Fruit fly (Drosophila melanogaster): Measurements from ENCODE around the gene CG31862.
A peak's percentile ranks its signal among the peaks of the same experiment; 100 is the strongest.

Gene CG31862

dm6 chr2L:12350880-12351279, 12.2 kb downstream of the CG31862 start (continued):
- TF ChIP-seq Fer1 (GFP tag; optimal IDR thresholded peaks at IDR 0.05) (no peak), Ets65A (GFP tag) (peak; percentile 72), lilli (GFP tag; optimal IDR thresholded peaks at IDR 0.05) (peak; percentile 2), CG3065 (GFP tag; optimal IDR thresholded peaks at IDR 0.05) (no peak), pum (GFP tag; optimal IDR thresholded peaks at IDR 0.05) (peak; percentile 48), HmgZ (tag; optimal IDR thresholded peaks at IDR 0.05) (no peak), CG1792 (GFP tag; optimal IDR thresholded peaks at IDR 0.05) (no peak), CG9215 (GFP tag; IDR thresholded peaks at IDR 0.05) (0 out of 2 replicates have a peak, but pooled peaks have one; percentile 15), CG34376 (GFP tag; optimal IDR thresholded peaks at IDR 0.05) (no peak), Dbx (GFP tag; IDR thresholded peaks at IDR 0.05) (no peak), maf-S (GFP tag; optimal IDR thresholded peaks at IDR 0.05) (no peak), CG5180 (GFP tag; optimal IDR thresholded peaks at IDR 0.05) (no peak), cas (GFP tag; IDR thresholded peaks at IDR 0.05) (no peak), CG6689 (GFP tag; IDR thresholded peaks at IDR 0.05) (peak; percentile 23; the same call in 1 of the 2 replicates), CG4328 (GFP tag; optimal IDR thresholded peaks at IDR 0.05) (no peak), CG10462 (GFP tag; optimal IDR thresholded peaks at IDR 0.05) (peak; percentile 34), gt (GFP tag; IDR thresholded peaks at IDR 0.05) (no peak), sqz (GFP tag; optimal IDR thresholded peaks at IDR 0.05) (no peak), gro (GFP tag; optimal IDR thresholded peaks at IDR 0.05) (no peak), Bteb2 (GFP tag; optimal IDR thresholded peaks at IDR 0.05) (no peak), CG17385 (GFP tag; optimal IDR thresholded peaks at IDR 0.05) (peak; percentile 15), Med (GFP tag) (peak; percentile 74), btn (GFP tag; optimal IDR thresholded peaks at IDR 0.05) (peak; percentile 36), sisA (GFP tag; IDR thresholded peaks at IDR 0.05) (peak; percentile 52), hb (GFP tag; IDR thresholded peaks at IDR 0.05; ENCODE audit: partially characterized antibody) (no peak), pan (optimal IDR thresholded peaks at IDR 0.05) (no peak), pan (GFP tag; optimal IDR thresholded peaks at IDR 0.05 in 1 of 2, IDR thresholded peaks at IDR 0.05 in 1 of 2) (peak in 1 of 2 experiments; percentile 47), dmrt11E (tag; optimal IDR thresholded peaks at IDR 0.05) (no peak), dpn (GFP tag; optimal IDR thresholded peaks at IDR 0.05) (peak in 1 of 2 experiments; percentile 23), Hr3 (GFP tag; optimal IDR thresholded peaks at IDR 0.05) (peak; percentile 21), nom (GFP tag; optimal IDR thresholded peaks at IDR 0.05) (no peak), Gug (GFP tag; IDR thresholded peaks at IDR 0.05) (peak; percentile 25; the same call in 1 of the 4 replicates), CG2120 (GFP tag; optimal IDR thresholded peaks at IDR 0.05) (no peak), CG1024 (GFP tag; IDR thresholded peaks at IDR 0.05) (0 out of 2 replicates have a peak, but pooled peaks have one; percentile 14), Jarid2 (GFP tag; optimal IDR thresholded peaks at IDR 0.05) (no peak), Atf3 (GFP tag; optimal IDR thresholded peaks at IDR 0.05) (peak; percentile 35), tin (GFP tag; optimal IDR thresholded peaks at IDR 0.05) (peak; percentile 68), Chrac-16 (GFP tag; optimal IDR thresholded peaks at IDR 0.05) (peak; percentile 74), Nf-YB (GFP tag; optimal IDR thresholded peaks at IDR 0.05) (peak; percentile 22), CG9727 (GFP tag; optimal IDR thresholded peaks at IDR 0.05) (peak; percentile 47), CG12104 (GFP tag; optimal IDR thresholded peaks at IDR 0.05) (no peak), Dp (GFP tag; optimal IDR thresholded peaks at IDR 0.05) (no peak), CG15514 (GFP tag; optimal IDR thresholded peaks at IDR 0.05) (no peak), CG17802 (tag; optimal IDR thresholded peaks at IDR 0.05) (no peak), CG1832 (GFP tag; optimal IDR thresholded peaks at IDR 0.05) (no peak), so (GFP tag; IDR thresholded peaks at IDR 0.05) (no peak), CG8924 (tag; optimal IDR thresholded peaks at IDR 0.05) (peak; percentile 70), tap (tag; optimal IDR thresholded peaks at IDR 0.05) (peak; percentile 16), ap (GFP tag; IDR thresholded peaks at IDR 0.05) (peak; percentile 50; the same call in 1 of the 2 replicates), Hmr (GFP tag; optimal IDR thresholded peaks at IDR 0.05) (no peak), CG11560 (tag; IDR thresholded peaks at IDR 0.05) (no peak), fru (optimal IDR thresholded peaks at IDR 0.05) (no peak)
